Worm (Caenorhabditis elegans) whole organism, L2 larva: Measurements from ENCODE around the gene pck-3.

Experiments used
- R02D3.7 ChIP-seq: fragments of 150-350 bp; optimal IDR thresholded peaks from 2 replicates; lab custom pipeline; 2014; ENCODE audit warnings: missing biosample characterization, missing genetic modification characterization
- egl-27 ChIP-seq: sonication (generic microtip); optimal IDR thresholded peaks from 3 replicates; lab custom pipeline; 2017; ENCODE audit warnings: missing biosample characterization, missing genetic modification reagents, missing genetic modification characterization
- ztf-4 ChIP-seq: fragments of 150-350 bp; optimal IDR thresholded peaks from 2 replicates; lab custom pipeline; 2014; ENCODE audit warnings: missing biosample characterization, missing genetic modification characterization

ce11 chrIV:5928957-5929356 is 32.5 kb downstream of the pck-3 start:
- TF ChIP-seq egl-27 (tag; lab: Kevin White, UChicago): no peak
- no peak for TF ChIP-seq R02D3.7 (tag; lab: Kevin White, UChicago)
- TF ChIP-seq ztf-4 (tag; lab: Kevin White, UChicago): no peak
